Worm (Caenorhabditis elegans) whole organism, young adult: ENCODE data around the gene slc-30A9.
A peak's percentile ranks its signal among the peaks of the same experiment; 100 is the strongest.

Experiments
- B0336.3 ChIP-seq: fragments of 200-800 bp; sonication (Bioruptor generic); IDR thresholded peaks from 2 replicates; pipeline ENCODE4 v1.3.6; 2022; ENCODE audit warnings: missing genetic modification characterization, missing compliant biosample characterization
- F10E7.11 ChIP-seq: sonication (generic microtip); optimal IDR thresholded peaks from 2 replicates; lab custom pipeline; 2017; ENCODE audit warnings: mild to moderate bottlenecking, missing genetic modification characterization, moderate library complexity, missing compliant biosample characterization
- F57C9.4 ChIP-seq: sonication (generic microtip); optimal IDR thresholded peaks from 2 replicates; lab custom pipeline; 2017; ENCODE audit warnings: mild to moderate bottlenecking, missing genetic modification characterization, missing compliant biosample characterization
- atf-7 ChIP-seq: sonication (generic microtip); optimal IDR thresholded peaks from 2 replicates; lab custom pipeline; 2017; ENCODE audit warnings: mild to moderate bottlenecking, missing genetic modification characterization, missing compliant biosample characterization
- attf-3 ChIP-seq: fragments of 200-800 bp; sonication (Bioruptor generic); conservative IDR thresholded peaks from 2 replicates; pipeline ENCODE4 v1.3.6; 2022; ENCODE audit warnings: missing genetic modification reagents, missing genetic modification characterization, missing compliant biosample characterization
- cebp-1 ChIP-seq, 2 experiments: fragments of 200-800 bp in 1 of 2; sonication (Bioruptor generic) in 1 of 2; sonication (generic microtip) in 1 of 2; IDR thresholded peaks in 1 of 2; optimal IDR thresholded peaks in 1 of 2; 2 replicates each; pipeline versions ENCODE4 v1.3.6 to Lab custom; 2017 to 2022; ENCODE audit warnings: missing compliant biosample characterization in 2 of 2, missing genetic modification characterization in 2 of 2, mild to moderate bottlenecking in 1 of 2, missing genetic modification reagents in 1 of 2, moderate library complexity in 1 of 2
- ceh-100 ChIP-seq: fragments of 200-800 bp; sonication (Bioruptor generic); IDR thresholded peaks from 2 replicates; pipeline ENCODE4 v1.3.6; 2022; ENCODE audit warnings: missing genetic modification reagents, missing genetic modification characterization, missing compliant biosample characterization
- ceh-40 ChIP-seq: fragments of 200-800 bp; sonication (Bioruptor generic); IDR thresholded peaks from 2 replicates; pipeline ENCODE4 v1.3.6; 2022; ENCODE audit warnings: missing genetic modification characterization, missing compliant biosample characterization
- dpl-1 ChIP-seq: fragments of 150-350 bp; optimal IDR thresholded peaks from 2 replicates; lab custom pipeline; 2014; ENCODE audit warnings: missing biosample characterization, missing genetic modification reagents, missing genetic modification characterization
- efl-1 ChIP-seq: fragments of 150-350 bp; optimal IDR thresholded peaks from 2 replicates; lab custom pipeline; 2014; ENCODE audit warnings: missing biosample characterization, missing genetic modification reagents, missing genetic modification characterization
- hlh-26 ChIP-seq: fragments of 200-800 bp; sonication (Bioruptor generic); conservative IDR thresholded peaks from 2 replicates; pipeline ENCODE4 v1.3.6; 2022; ENCODE audit warnings: missing genetic modification reagents, missing genetic modification characterization, missing compliant biosample characterization
- hmg-1.2 ChIP-seq: fragments of 200-800 bp; sonication (Bioruptor generic); IDR thresholded peaks from 2 replicates; pipeline ENCODE4 v1.3.6; 2022; ENCODE audit warnings: missing genetic modification reagents, missing genetic modification characterization, missing compliant biosample characterization
- lin-40 ChIP-seq: sonication (generic microtip); optimal IDR thresholded peaks from 2 replicates; lab custom pipeline; 2016; ENCODE audit warnings: missing genetic modification characterization, mild to moderate bottlenecking, missing compliant biosample characterization, missing genotype, missing genetic modification reagents
- nhr-80 ChIP-seq: sonication (generic microtip); optimal IDR thresholded peaks from 2 replicates; lab custom pipeline; 2016; ENCODE audit warnings: missing genetic modification characterization, missing compliant biosample characterization
- nhr-90 ChIP-seq: sonication (generic microtip); optimal IDR thresholded peaks from 2 replicates; lab custom pipeline; 2016; ENCODE audit warnings: missing genotype, mild to moderate bottlenecking, missing genetic modification characterization, missing compliant biosample characterization
- pbrm-1 ChIP-seq: fragments of 200-800 bp; sonication (Bioruptor generic); IDR thresholded peaks from 2 replicates; pipeline ENCODE4 v1.3.6; 2022; ENCODE audit warnings: missing genetic modification reagents, missing genetic modification characterization, missing compliant biosample characterization
- pha-4 ChIP-seq: fragments of 150-350 bp; sonication (generic microtip); optimal IDR thresholded peaks from 2 replicates; lab custom pipeline; 2014; ENCODE audit warnings: missing biosample characterization, missing genetic modification reagents, missing genetic modification characterization
- rec-8 ChIP-seq, 2 experiments: sonication (generic microtip); optimal IDR thresholded peaks; 2 replicates each; lab custom pipeline; 2016; ENCODE audit warnings: mild to moderate bottlenecking in 2 of 2, missing genetic modification characterization in 2 of 2, missing genetic modification reagents in 2 of 2, missing genotype in 2 of 2, missing biosample characterization in 1 of 2, missing compliant biosample characterization in 1 of 2, moderate library complexity in 1 of 2
- rpc-1 ChIP-seq, 2 experiments: fragments of 150-350 bp in 1 of 2; sonication (generic microtip) in 1 of 2; optimal IDR thresholded peaks; 2 replicates each; lab custom pipeline; 2014 to 2018; ENCODE audit warnings: missing biosample characterization in 1 of 2, missing genetic modification characterization in 1 of 2, missing genetic modification reagents in 1 of 2, missing genotype in 1 of 2
- snpc-3.4 ChIP-seq: sonication (generic microtip); optimal IDR thresholded peaks from 2 replicates; lab custom pipeline; 2017; ENCODE audit warnings: missing genetic modification characterization, mild to moderate bottlenecking, missing compliant biosample characterization, antibody characterized with exemption, moderate library complexity, missing genotype, missing genetic modification reagents
- tbp1 ChIP-seq: fragments of 200-800 bp; sonication (Bioruptor generic); optimal IDR thresholded peaks from 2 replicates; lab custom pipeline; 2018; ENCODE audit warnings: mild to moderate bottlenecking, missing genetic modification characterization, missing compliant biosample characterization
- ztf-25 ChIP-seq: fragments of 200-800 bp; sonication (Bioruptor generic); IDR thresholded peaks from 2 replicates; pipeline ENCODE4 v1.3.6; 2022; ENCODE audit warnings: missing genetic modification reagents, missing genetic modification characterization, missing compliant biosample characterization

slc-30A9 gene

DNA sequence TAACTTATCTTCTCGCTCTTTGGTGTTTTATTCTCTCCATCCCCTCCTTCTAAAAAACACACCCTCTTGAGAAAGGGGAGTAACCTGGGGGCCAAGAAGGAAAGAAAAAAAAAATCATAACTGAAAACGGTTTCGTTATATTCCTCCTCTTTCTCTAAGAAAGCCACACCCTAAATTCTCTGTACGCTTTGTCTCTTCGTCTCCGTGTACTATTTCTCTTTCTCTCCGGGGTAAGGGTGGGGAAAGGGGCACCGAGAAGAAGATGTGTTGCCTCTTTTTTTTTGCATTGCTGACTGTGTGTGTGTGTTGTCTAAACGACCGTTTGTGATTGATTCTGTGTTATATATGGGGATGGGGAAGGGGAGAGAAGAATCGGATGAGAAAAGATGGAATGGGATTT, 42.4 kb downstream of the slc-30A9 start:
- TF ChIP-seq lin-40 (tag; lab: Kevin White, UChicago): peak; percentile 1
- TF ChIP-seq atf-7 (tag; lab: Kevin White, UChicago): no peak
- no peak for TF ChIP-seq F10E7.11

DNA sequence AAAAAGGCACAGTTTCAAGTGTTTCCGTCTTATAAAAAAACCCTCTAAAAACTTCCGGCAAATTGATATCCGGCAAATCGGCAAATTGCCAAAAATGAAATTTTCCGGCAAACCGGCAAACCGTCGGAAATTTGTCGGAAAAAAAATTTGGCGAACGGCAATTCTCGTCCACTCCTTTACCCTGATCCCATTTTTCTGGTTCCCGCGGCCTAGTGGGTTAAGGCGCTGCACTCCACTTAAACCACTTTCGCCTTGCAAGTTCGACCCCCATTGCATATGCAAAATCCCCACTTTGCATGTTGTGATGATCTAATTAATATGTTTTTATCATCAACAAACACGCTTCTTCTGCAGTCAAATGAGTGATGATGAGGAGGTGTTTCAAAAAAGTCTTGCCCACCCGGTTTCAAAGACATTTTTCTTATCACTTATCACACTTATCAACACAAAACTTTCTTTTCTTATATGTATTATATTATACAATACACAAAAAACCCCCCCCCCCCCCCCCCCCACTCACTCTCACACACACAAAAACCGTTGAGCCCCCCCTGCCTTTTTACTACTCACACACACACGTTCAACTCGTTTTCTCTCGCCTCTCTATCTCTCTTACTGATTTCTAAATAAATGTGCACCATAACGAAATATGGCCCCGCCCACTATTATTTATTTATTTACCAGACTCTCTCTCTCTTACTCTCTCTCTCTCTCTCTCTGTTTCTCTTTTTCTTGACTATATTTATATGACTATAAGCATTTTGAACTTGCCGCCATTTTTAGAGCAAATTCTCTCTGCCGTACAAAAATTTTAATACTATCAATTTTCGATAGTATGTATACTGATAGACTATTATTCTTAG, 45.7 kb downstream of the slc-30A9 start:
- TF ChIP-seq rec-8 (tag; optimal IDR thresholded peaks at IDR 0.05; lab: Kevin White, UChicago) (no peak), tbp1 (peak; percentile 76), rpc-1 (optimal IDR thresholded peaks at IDR 0.05; lab: Kevin White, UChicago) (no peak), rpc-1 (tag; optimal IDR thresholded peaks at IDR 0.05; lab: Kevin White, UChicago) (peak; percentile 54), B0336.3 (GFP tag; lab: Robert Waterston, UW) (no peak), dpl-1 (GFP tag; lab: Kevin White, UChicago) (no peak), cebp-1 (GFP tag; IDR thresholded peaks at IDR 0.05; lab: Robert Waterston, UW) (no peak), cebp-1 (tag; optimal IDR thresholded peaks at IDR 0.05; lab: Kevin White, UChicago) (peak; percentile 11), hlh-26 (GFP tag; lab: Robert Waterston, UW) (no peak), ztf-25 (GFP tag; lab: Robert Waterston, UW) (no peak), attf-3 (GFP tag; lab: Robert Waterston, UW) (no peak), ceh-40 (no peak), nhr-90 (tag; lab: Kevin White, UChicago) (no peak)

DNA sequence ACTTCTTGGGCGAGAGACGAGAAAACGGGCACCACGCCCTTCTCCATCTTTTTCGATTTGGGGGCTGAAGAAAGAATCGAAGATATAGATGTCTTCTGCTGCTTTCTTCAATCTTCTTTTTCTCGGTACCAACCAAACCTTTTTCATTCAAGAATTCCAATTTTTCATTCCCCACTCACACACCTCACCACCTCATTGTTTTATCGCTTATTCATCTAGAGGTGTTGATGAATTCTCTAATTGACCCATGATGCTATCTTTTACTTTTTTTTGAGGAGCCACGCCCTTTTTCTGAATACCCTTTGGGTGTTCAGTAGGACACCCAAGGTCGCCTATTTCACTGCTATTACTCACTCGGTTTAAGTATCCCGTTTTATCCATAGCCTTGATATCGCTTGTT, 47.1 kb downstream of the slc-30A9 start:
- TF ChIP-seq B0336.3 (GFP tag; lab: Robert Waterston, UW): no peak

DNA sequence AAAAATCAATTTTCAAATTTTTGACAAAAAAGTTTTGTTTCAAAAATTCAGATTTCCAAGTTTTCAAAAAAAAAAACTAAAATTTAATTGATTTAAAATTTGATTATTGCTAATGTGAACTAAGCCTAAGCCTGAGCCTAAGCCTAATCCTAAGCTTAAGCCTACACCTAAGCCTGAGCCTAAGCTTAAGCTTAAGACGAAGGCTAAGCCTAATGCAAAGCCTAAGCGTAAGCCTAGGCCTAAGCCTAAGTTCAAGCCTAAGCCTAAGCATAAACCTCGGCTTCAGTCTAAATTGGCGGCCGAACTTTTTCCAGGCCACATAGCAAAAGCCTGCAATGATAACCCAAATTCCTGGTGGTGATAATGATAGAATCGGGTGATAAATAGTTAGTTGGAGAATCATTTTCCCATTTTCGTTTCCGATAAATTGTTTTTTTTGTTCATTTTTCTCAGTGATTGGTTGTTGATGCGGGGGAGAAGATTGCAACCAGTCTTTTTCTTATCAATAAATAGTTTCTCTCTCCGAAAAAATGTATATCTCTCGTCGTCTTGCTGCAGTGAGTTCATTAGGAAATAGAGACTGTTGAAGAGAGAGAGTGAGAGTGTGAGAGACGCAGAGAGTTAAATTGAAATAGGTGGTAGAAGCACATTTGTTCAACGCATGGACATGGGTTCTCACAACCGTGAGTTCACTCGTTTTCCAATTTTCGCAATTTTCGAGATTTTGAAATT, 51.3 kb downstream of the slc-30A9 start:
- TF ChIP-seq nhr-80 (peak; percentile 73), hmg-1.2 (GFP tag; lab: Robert Waterston, UW) (peak; percentile 52), hlh-26 (GFP tag; lab: Robert Waterston, UW) (no peak)
- TF ChIP-seq, all 124 proteins: peak for 2

DNA sequence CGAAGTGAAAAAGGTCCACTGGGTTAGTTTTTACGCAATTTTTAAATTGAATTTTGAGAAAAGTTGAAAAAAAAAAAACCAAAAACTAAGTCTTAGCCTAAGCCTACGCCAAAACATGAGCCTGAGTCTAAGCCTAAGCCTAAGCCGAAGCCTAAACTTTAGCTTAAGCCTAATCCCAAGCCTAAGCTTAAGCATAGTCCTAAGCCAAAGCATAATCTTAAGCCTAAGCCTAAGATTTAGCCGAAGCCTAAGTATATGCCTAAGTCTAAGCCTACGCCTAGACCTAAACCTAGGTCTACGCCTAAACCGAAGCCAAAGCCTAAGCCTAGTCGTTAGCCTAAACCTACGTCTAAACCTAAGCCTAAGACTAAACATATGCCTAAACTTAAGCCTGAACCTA, 57.0 kb downstream of the slc-30A9 start:
- TF ChIP-seq snpc-3.4 (tag; lab: Kevin White, UChicago): no peak
- no peak for TF ChIP-seq ceh-40
- TF ChIP-seq F57C9.4 (tag; lab: Kevin White, UChicago): no peak
- TF ChIP-seq pbrm-1 (GFP tag; lab: Robert Waterston, UW): no peak
- no peak for TF ChIP-seq ceh-100 (GFP tag; lab: Robert Waterston, UW)
- no peak for TF ChIP-seq efl-1 (GFP tag; lab: Kevin White, UChicago)
- TF ChIP-seq lin-40 (tag; lab: Kevin White, UChicago): no peak
- TF ChIP-seq pha-4 (tag; lab: Kevin White, UChicago): no peak
